Fruit fly (Drosophila melanogaster) whole organism: ENCODE measurements around the gene promL.

ENCODE experiments used
- CG8478 ChIP-seq: fragments of >200 bp; optimal IDR thresholded peaks from 2 replicates; lab custom pipeline; 2018; ENCODE audit warnings: inconsistent platforms
- Dll ChIP-seq: fragments of >200 bp; optimal IDR thresholded peaks from 2 replicates; lab custom pipeline; 2017
- EcR ChIP-seq, 2 experiments: fragments of >200 bp; optimal IDR thresholded peaks; 2 replicates each; lab custom pipeline; 2017; ENCODE audit warnings: missing biosample characterization in 2 of 2, missing genetic modification characterization in 2 of 2, missing genetic modification reagents in 2 of 2
- pan ChIP-seq: fragments of >200 bp; optimal IDR thresholded peaks from 2 replicates; lab custom pipeline; 2017
- psq ChIP-seq: fragments of >200 bp; optimal IDR thresholded peaks from 2 replicates; lab custom pipeline; 2017
- usp ChIP-seq: fragments of >200 bp; optimal IDR thresholded peaks from 2 replicates; lab custom pipeline; 2017; ENCODE audit warnings: missing biosample characterization, missing genetic modification characterization, mixed read lengths

The promL gene

dm6 chr3L:3101157-3101556 lies 26.4 kb downstream of the promL start:
- TF ChIP-seq pan (lab: Kevin White, UChicago) (no peak), EcR (GFP tag; optimal IDR thresholded peaks at IDR 0.05; lab: Kevin White, UChicago) (peak in 1 of 2 experiments; percentile 55)

DNA sequence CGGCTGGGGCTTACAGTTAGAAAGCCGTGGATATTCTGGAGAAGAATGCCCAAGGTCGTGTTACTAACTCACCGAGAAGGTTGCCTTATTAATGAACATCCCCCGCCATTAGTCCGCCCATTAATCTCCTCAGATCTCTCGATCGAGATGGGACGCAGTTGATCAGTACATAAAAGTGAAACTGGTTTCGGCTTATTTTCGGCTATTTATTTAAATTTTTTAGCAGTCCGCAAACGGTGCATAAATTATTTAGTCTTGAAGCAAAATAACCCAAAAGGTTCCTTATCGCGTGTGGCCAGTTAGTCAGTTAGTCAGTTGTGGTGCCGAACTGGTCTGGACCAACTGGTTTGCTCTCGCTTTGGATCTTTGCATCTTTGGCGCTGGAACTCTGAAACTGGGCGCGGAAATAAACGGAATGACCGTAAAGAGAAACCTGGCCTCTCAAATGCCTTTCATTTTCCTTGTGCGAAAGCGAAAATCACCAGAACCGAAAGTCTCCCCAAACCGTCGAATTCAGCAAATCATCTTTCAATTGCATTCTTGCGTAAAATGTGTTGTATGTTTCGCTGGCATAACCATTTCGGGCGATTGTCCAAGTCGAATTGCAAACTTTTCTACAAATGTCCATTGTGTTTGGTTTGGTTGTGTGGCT lies 28.6 kb downstream of the promL start:
- no peak for TF ChIP-seq EcR (GFP tag; optimal IDR thresholded peaks at IDR 0.05; lab: Kevin White, UChicago)
- TF ChIP-seq pan (lab: Kevin White, UChicago) = no peak
- TF ChIP-seq Dll (lab: Kevin White, UChicago) = no peak
- TF ChIP-seq psq (lab: Kevin White, UChicago) = no peak
- TF ChIP-seq usp (GFP tag; lab: Kevin White, UChicago) = no peak
- no peak for TF ChIP-seq CG8478

DNA sequence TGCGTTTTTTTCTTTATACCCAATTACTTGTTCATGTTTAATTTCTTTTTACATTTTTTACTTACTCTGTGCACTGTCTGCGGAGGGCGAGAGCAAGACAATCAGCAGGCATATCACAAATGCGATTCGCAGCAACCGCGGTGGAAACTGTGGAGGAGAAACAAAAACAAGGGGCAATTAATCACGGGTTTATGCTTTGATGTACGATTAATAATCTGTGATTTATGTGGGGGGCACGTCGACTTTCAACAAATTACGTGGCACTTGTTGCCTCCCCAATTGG lies 30.0 kb downstream of the promL start:
- TF ChIP-seq pan (lab: Kevin White, UChicago) (no peak), usp (GFP tag; lab: Kevin White, UChicago) (no peak), psq (lab: Kevin White, UChicago) (no peak), Dll (lab: Kevin White, UChicago) (no peak), EcR (GFP tag; optimal IDR thresholded peaks at IDR 0.05; lab: Kevin White, UChicago) (no peak), CG8478 (no peak)

- TF ChIP-seq Dll (lab: Kevin White, UChicago) (no peak), pan (lab: Kevin White, UChicago) (no peak), usp (GFP tag; lab: Kevin White, UChicago) (no peak), EcR (GFP tag; optimal IDR thresholded peaks at IDR 0.05; lab: Kevin White, UChicago) (no peak), CG8478 (no peak), psq (lab: Kevin White, UChicago) (no peak)
Observed at dm6 chr3L:3096726-3097597, 30.6 kb downstream of the promL start.

- no peak for TF ChIP-seq Dll (lab: Kevin White, UChicago)
- no peak for TF ChIP-seq psq (lab: Kevin White, UChicago)
- TF ChIP-seq usp (GFP tag; lab: Kevin White, UChicago) = no peak
Observed at dm6 chr3L:3096073-3096725, 31.3 kb downstream of the promL start.

- TF ChIP-seq usp (GFP tag; lab: Kevin White, UChicago) (no peak), psq (lab: Kevin White, UChicago) (no peak), EcR (GFP tag; optimal IDR thresholded peaks at IDR 0.05; lab: Kevin White, UChicago) (no peak), pan (lab: Kevin White, UChicago) (no peak), Dll (lab: Kevin White, UChicago) (no peak), CG8478 (no peak)
Observed at dm6 chr3L:3095590-3095989, 31.9 kb downstream of the promL start.

dm6 chr3L:3090581-3091345 lies 36.8 kb downstream of the promL start:
- TF ChIP-seq EcR (GFP tag; optimal IDR thresholded peaks at IDR 0.05; lab: Kevin White, UChicago) = no peak
- TF ChIP-seq psq (lab: Kevin White, UChicago) = no peak
- TF ChIP-seq pan (lab: Kevin White, UChicago) = no peak
- TF ChIP-seq CG8478 = no peak
- TF ChIP-seq Dll (lab: Kevin White, UChicago) = no peak
- TF ChIP-seq usp (GFP tag; lab: Kevin White, UChicago) = no peak

dm6 chr3L:3089012-3089411 lies 38.5 kb downstream of the promL start:
- TF ChIP-seq pan (lab: Kevin White, UChicago) (no peak), usp (GFP tag; lab: Kevin White, UChicago) (no peak), psq (lab: Kevin White, UChicago) (no peak), EcR (GFP tag; optimal IDR thresholded peaks at IDR 0.05; lab: Kevin White, UChicago) (no peak), CG8478 (no peak), Dll (lab: Kevin White, UChicago) (no peak)

DNA sequence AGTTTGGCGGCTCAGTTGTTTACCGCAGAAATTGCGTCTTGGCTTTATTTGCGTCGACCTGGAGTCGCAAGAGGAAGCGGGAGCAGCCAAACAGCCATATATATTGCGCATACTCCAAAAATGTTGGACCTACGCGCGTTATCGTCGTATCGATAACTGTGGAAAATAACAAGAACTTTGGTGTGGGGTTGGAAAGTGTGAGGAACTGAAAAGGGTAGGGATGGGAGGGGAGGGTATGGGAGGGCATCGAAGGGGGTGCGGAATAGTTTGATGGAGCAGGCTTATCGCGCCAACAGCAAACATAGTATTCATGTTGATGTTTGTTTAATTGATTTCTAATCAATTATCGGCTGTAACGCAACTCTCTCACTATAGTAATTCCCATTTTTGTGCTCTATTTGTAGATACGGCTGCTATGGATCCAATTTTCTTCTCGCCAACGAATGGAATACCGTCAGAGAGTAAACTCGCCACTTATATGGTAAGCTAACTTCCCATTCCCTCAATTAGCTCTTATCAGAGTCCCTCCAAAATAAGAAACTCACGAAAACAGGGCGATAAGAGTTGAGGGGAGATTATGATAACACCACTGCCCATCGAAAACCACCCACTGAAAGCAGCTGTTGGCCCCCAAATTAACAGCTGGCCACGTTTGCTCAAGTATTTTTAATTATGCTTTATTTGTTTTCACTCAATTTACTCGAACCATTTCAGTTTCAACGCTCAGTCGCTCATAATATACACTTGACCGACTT lies 44.0 kb downstream of the promL start:
- TF ChIP-seq EcR (GFP tag; optimal IDR thresholded peaks at IDR 0.05; lab: Kevin White, UChicago) (no peak), pan (lab: Kevin White, UChicago) (no peak), usp (GFP tag; lab: Kevin White, UChicago) (no peak), Dll (lab: Kevin White, UChicago) (no peak), psq (lab: Kevin White, UChicago) (no peak), CG8478 (no peak)

DNA sequence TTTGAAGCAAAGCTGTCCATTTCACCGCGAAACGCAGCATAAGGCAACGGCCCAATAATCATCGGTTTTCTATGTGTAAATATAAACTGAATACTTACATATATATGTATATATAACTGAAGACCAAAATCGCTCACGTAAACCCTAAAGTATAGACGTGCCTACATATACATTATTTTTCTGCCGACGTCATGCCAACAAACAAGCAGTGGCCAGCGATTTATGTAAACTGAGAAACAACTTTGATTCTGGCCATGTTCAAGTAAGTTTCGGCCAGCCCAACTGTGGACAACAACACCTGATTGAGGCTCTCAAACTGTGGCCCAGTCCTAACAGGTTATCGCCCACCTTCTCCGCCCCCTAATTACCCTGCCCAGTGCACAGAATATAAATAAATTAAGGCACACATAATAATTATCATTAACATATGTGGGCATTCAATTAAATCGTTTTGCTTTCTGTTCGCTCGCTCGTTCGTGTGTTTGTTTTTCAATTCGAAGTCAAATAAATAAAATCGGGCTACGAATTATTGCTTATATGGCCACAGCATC lies 45.5 kb downstream of the promL start:
- no peak for TF ChIP-seq pan (lab: Kevin White, UChicago)
